Worm (Caenorhabditis elegans) whole organism, young adult: ENCODE results near the gene C55C3.8.

ENCODE experiments used
- B0019.2 ChIP-seq: fragments of 200-800 bp; sonication (Bioruptor generic); conservative IDR thresholded peaks from 2 replicates; pipeline ENCODE4 v1.3.6; 2022; ENCODE audit warnings: missing genetic modification reagents, missing genetic modification characterization, missing compliant biosample characterization
- B0261.1 ChIP-seq: sonication (generic microtip); optimal IDR thresholded peaks from 2 replicates; lab custom pipeline; 2016; ENCODE audit warnings: mild to moderate bottlenecking, missing genetic modification characterization, moderate library complexity, missing compliant biosample characterization
- D2030.7 ChIP-seq: fragments of 200-800 bp; sonication (Bioruptor generic); IDR thresholded peaks from 2 replicates; pipeline ENCODE4 v1.3.6; 2022; ENCODE audit warnings: missing genetic modification reagents, missing genetic modification characterization, missing compliant biosample characterization
- F22D6.2 ChIP-seq: sonication (generic microtip); optimal IDR thresholded peaks from 2 replicates; lab custom pipeline; 2016; ENCODE audit warnings: mild to moderate bottlenecking, missing genetic modification characterization, missing compliant biosample characterization
- F52B5.7 ChIP-seq: sonication (generic microtip); optimal IDR thresholded peaks from 2 replicates; lab custom pipeline; 2016; ENCODE audit warnings: mild to moderate bottlenecking, missing genetic modification characterization, missing compliant biosample characterization
- F57C9.4 ChIP-seq: sonication (generic microtip); optimal IDR thresholded peaks from 2 replicates; lab custom pipeline; 2017; ENCODE audit warnings: mild to moderate bottlenecking, missing genetic modification characterization, missing compliant biosample characterization
- K12H6.12 ChIP-seq: fragments of 200-800 bp; sonication (Bioruptor generic); optimal IDR thresholded peaks from 2 replicates; lab custom pipeline; 2018; ENCODE audit warnings: mild to moderate bottlenecking, missing genetic modification characterization, missing compliant biosample characterization
- T07F8.4 ChIP-seq: sonication (generic microtip); optimal IDR thresholded peaks from 2 replicates; lab custom pipeline; 2016; ENCODE audit warnings: mild to moderate bottlenecking, missing genetic modification characterization, moderate library complexity, missing compliant biosample characterization
- Y67H2A.10 ChIP-seq: fragments of 200-800 bp; sonication (Bioruptor generic); conservative IDR thresholded peaks from 2 replicates; pipeline ENCODE4 v1.3.6; 2022; ENCODE audit warnings: missing genetic modification reagents, missing genetic modification characterization, missing compliant biosample characterization
- ZK185.1 ChIP-seq: sonication (generic microtip); optimal IDR thresholded peaks from 2 replicates; lab custom pipeline; 2016; ENCODE audit warnings: mild to moderate bottlenecking, missing genetic modification characterization, missing compliant biosample characterization; ENCODE audit not compliant: poor library complexity, severe bottlenecking
- akir-1 ChIP-seq: fragments of 200-800 bp; sonication (Bioruptor generic); optimal IDR thresholded peaks from 2 replicates; lab custom pipeline; 2018; ENCODE audit warnings: mild to moderate bottlenecking, missing genetic modification characterization, moderate library complexity, missing compliant biosample characterization
- ama-1 ChIP-seq, 3 experiments: fragments of 150-350 bp in 1 of 3; sonication (generic microtip) in 2 of 3; optimal IDR thresholded peaks; 2 replicates each; lab custom pipeline; 2014 to 2018; ENCODE audit warnings: missing biosample characterization in 2 of 3, missing genetic modification characterization in 2 of 3, missing genetic modification reagents in 2 of 3
- athp-1 ChIP-seq: sonication (generic microtip); optimal IDR thresholded peaks from 2 replicates; lab custom pipeline; 2017; ENCODE audit warnings: mild to moderate bottlenecking, missing genetic modification characterization, missing compliant biosample characterization
- attf-6 ChIP-seq: fragments of 200-800 bp; sonication (Bioruptor generic); IDR thresholded peaks from 2 replicates; pipeline ENCODE4 v1.3.6; 2022; ENCODE audit warnings: missing genetic modification reagents, missing genetic modification characterization, missing compliant biosample characterization
- bed-1 ChIP-seq: fragments of 200-800 bp; sonication (Bioruptor generic); IDR thresholded peaks from 2 replicates; pipeline ENCODE4 v1.3.6; 2022; ENCODE audit warnings: missing genetic modification reagents, missing genetic modification characterization, missing compliant biosample characterization
- bed-2 ChIP-seq: fragments of 200-800 bp; sonication (Bioruptor generic); IDR thresholded peaks from 2 replicates; pipeline ENCODE4 v1.3.6; 2022; ENCODE audit warnings: missing genetic modification reagents, missing genetic modification characterization, missing compliant biosample characterization
- cebp-1 ChIP-seq, 2 experiments: fragments of 200-800 bp in 1 of 2; sonication (Bioruptor generic) in 1 of 2; sonication (generic microtip) in 1 of 2; IDR thresholded peaks in 1 of 2; optimal IDR thresholded peaks in 1 of 2; 2 replicates each; pipeline versions ENCODE4 v1.3.6 to Lab custom; 2017 to 2022; ENCODE audit warnings: missing compliant biosample characterization in 2 of 2, missing genetic modification characterization in 2 of 2, mild to moderate bottlenecking in 1 of 2, missing genetic modification reagents in 1 of 2, moderate library complexity in 1 of 2
- ceh-100 ChIP-seq: fragments of 200-800 bp; sonication (Bioruptor generic); IDR thresholded peaks from 2 replicates; pipeline ENCODE4 v1.3.6; 2022; ENCODE audit warnings: missing genetic modification reagents, missing genetic modification characterization, missing compliant biosample characterization
- ceh-27 ChIP-seq: fragments of 200-800 bp; sonication (Bioruptor generic); optimal IDR thresholded peaks from 2 replicates; lab custom pipeline; 2018; ENCODE audit warnings: mild to moderate bottlenecking, missing genetic modification characterization, moderate library complexity, missing compliant biosample characterization
- dpff-1 ChIP-seq: sonication (generic microtip); optimal IDR thresholded peaks from 2 replicates; lab custom pipeline; 2017; ENCODE audit warnings: mild to moderate bottlenecking, missing genetic modification characterization, missing compliant biosample characterization
- efl-1 ChIP-seq: fragments of 150-350 bp; optimal IDR thresholded peaks from 2 replicates; lab custom pipeline; 2014; ENCODE audit warnings: missing biosample characterization, missing genetic modification reagents, missing genetic modification characterization
- ets-4 ChIP-seq: fragments of 200-800 bp; sonication (Bioruptor generic); optimal IDR thresholded peaks from 2 replicates; lab custom pipeline; 2018; ENCODE audit warnings: mild to moderate bottlenecking, missing genetic modification characterization, missing compliant biosample characterization
- gei-17 ChIP-seq: fragments of 200-800 bp; sonication (Bioruptor generic); optimal IDR thresholded peaks from 2 replicates; lab custom pipeline; 2018; ENCODE audit warnings: mild to moderate bottlenecking, missing genetic modification characterization, missing compliant biosample characterization
- hlh-26 ChIP-seq: fragments of 200-800 bp; sonication (Bioruptor generic); conservative IDR thresholded peaks from 2 replicates; pipeline ENCODE4 v1.3.6; 2022; ENCODE audit warnings: missing genetic modification reagents, missing genetic modification characterization, missing compliant biosample characterization
- hrde-1 ChIP-seq: sonication (generic microtip); optimal IDR thresholded peaks from 2 replicates; lab custom pipeline; 2016; ENCODE audit warnings: missing genetic modification characterization, mild to moderate bottlenecking, missing compliant biosample characterization, moderate library complexity, missing genotype, missing genetic modification reagents, borderline replicate concordance
- lag-1 ChIP-seq: fragments of 200-800 bp; sonication (Bioruptor generic); IDR thresholded peaks from 2 replicates; pipeline ENCODE4 v1.3.6; 2022; ENCODE audit warnings: missing genetic modification reagents, missing genetic modification characterization, missing compliant biosample characterization
- let-526 ChIP-seq: fragments of 200-800 bp; sonication (Bioruptor generic); IDR thresholded peaks from 2 replicates; pipeline ENCODE4 v1.3.6; 2022; ENCODE audit warnings: missing genetic modification reagents, missing genetic modification characterization, missing compliant biosample characterization
- lin-35 ChIP-seq, 3 experiments: fragments of 150-350 bp in 2 of 3; sonication (generic microtip) in 1 of 3; optimal IDR thresholded peaks; 2 replicates each; lab custom pipeline; 2014 to 2018; ENCODE audit warnings: missing biosample characterization in 3 of 3, missing genetic modification characterization in 3 of 3, missing genetic modification reagents in 3 of 3
- lir-1 ChIP-seq: fragments of 200-800 bp; sonication (Bioruptor generic); conservative IDR thresholded peaks from 2 replicates; pipeline ENCODE4 v1.3.6; 2022; ENCODE audit warnings: missing genetic modification reagents, missing genetic modification characterization, missing compliant biosample characterization
- lsl-1 ChIP-seq: fragments of 200-800 bp; sonication (Bioruptor generic); optimal IDR thresholded peaks from 2 replicates; lab custom pipeline; 2018; ENCODE audit warnings: mild to moderate bottlenecking, missing genetic modification characterization, moderate library complexity, missing compliant biosample characterization
- mel-28 ChIP-seq: sonication (generic microtip); optimal IDR thresholded peaks from 2 replicates; lab custom pipeline; 2016; ENCODE audit warnings: borderline replicate concordance, mild to moderate bottlenecking, missing genetic modification characterization, missing compliant biosample characterization
- nfya-1 ChIP-seq: sonication (generic microtip); optimal IDR thresholded peaks from 2 replicates; lab custom pipeline; 2017; ENCODE audit warnings: antibody characterized with exemption, missing compliant biosample characterization, missing genetic modification characterization, borderline replicate concordance; ENCODE audit not compliant: insufficient read depth
- nfya-2 ChIP-seq: fragments of 200-800 bp; sonication (Bioruptor generic); IDR thresholded peaks from 2 replicates; pipeline ENCODE4 v1.3.6; 2022; ENCODE audit warnings: missing genetic modification reagents, missing genetic modification characterization, missing compliant biosample characterization
- nhr-80 ChIP-seq: sonication (generic microtip); optimal IDR thresholded peaks from 2 replicates; lab custom pipeline; 2016; ENCODE audit warnings: missing genetic modification characterization, missing compliant biosample characterization
- nhr-90 ChIP-seq: sonication (generic microtip); optimal IDR thresholded peaks from 2 replicates; lab custom pipeline; 2016; ENCODE audit warnings: missing genotype, mild to moderate bottlenecking, missing genetic modification characterization, missing compliant biosample characterization
- sdz-38 ChIP-seq: sonication (generic microtip); optimal IDR thresholded peaks from 2 replicates; lab custom pipeline; 2016; ENCODE audit warnings: missing genotype, missing genetic modification characterization, missing compliant biosample characterization
- snpc-1.3 ChIP-seq: sonication (generic microtip); optimal IDR thresholded peaks from 2 replicates; lab custom pipeline; 2017; ENCODE audit warnings: missing genetic modification characterization, mild to moderate bottlenecking, missing compliant biosample characterization, antibody characterized with exemption, moderate library complexity, missing genotype, missing genetic modification reagents; ENCODE audit not compliant: insufficient read depth
- snpc-4 ChIP-seq, 5 experiments: fragments of 150-350 bp in 1 of 5; sonication (generic microtip) in 4 of 5; optimal IDR thresholded peaks; 2 replicates each; lab custom pipeline; 2014 to 2018; ENCODE audit warnings: missing genetic modification characterization in 5 of 5, missing biosample characterization in 3 of 5, antibody characterized with exemption in 2 of 5, mild to moderate bottlenecking in 2 of 5, missing compliant biosample characterization in 2 of 5, missing genotype in 2 of 5, moderate library complexity in 2 of 5, missing genetic modification reagents in 1 of 5
- somi-1 ChIP-seq: fragments of 200-800 bp; sonication (Bioruptor generic); optimal IDR thresholded peaks from 2 replicates; lab custom pipeline; 2018; ENCODE audit warnings: mild to moderate bottlenecking, missing genetic modification characterization, missing compliant biosample characterization
- tbp1 ChIP-seq: fragments of 200-800 bp; sonication (Bioruptor generic); optimal IDR thresholded peaks from 2 replicates; lab custom pipeline; 2018; ENCODE audit warnings: mild to moderate bottlenecking, missing genetic modification characterization, missing compliant biosample characterization
- unc-62 ChIP-seq: fragments of 150-350 bp; optimal IDR thresholded peaks from 2 replicates; lab custom pipeline; 2014; ENCODE audit warnings: missing biosample characterization, missing genetic modification reagents, missing genetic modification characterization
- zfh-2 ChIP-seq: fragments of 200-800 bp; sonication (Bioruptor generic); conservative IDR thresholded peaks from 2 replicates; pipeline ENCODE4 v1.3.6; 2022; ENCODE audit warnings: missing genetic modification reagents, missing genetic modification characterization, missing compliant biosample characterization
- zim-3 ChIP-seq: sonication (generic microtip); optimal IDR thresholded peaks from 2 replicates; lab custom pipeline; 2017; ENCODE audit warnings: mild to moderate bottlenecking, missing genetic modification characterization, moderate library complexity, missing compliant biosample characterization
- ztf-22 ChIP-seq: fragments of 200-800 bp; sonication (Bioruptor generic); optimal IDR thresholded peaks from 2 replicates; lab custom pipeline; 2018; ENCODE audit warnings: mild to moderate bottlenecking, missing genetic modification characterization, moderate library complexity, missing compliant biosample characterization
- ztf-26 ChIP-seq: sonication (generic microtip); optimal IDR thresholded peaks from 2 replicates; lab custom pipeline; 2017; ENCODE audit warnings: missing genetic modification characterization, missing compliant biosample characterization
- ztf-28 ChIP-seq: fragments of 200-800 bp; sonication (Bioruptor generic); IDR thresholded peaks from 2 replicates; pipeline ENCODE4 v1.3.6; 2022; ENCODE audit warnings: missing genetic modification reagents, missing genetic modification characterization, missing compliant biosample characterization

Gene C55C3.8

DNA sequence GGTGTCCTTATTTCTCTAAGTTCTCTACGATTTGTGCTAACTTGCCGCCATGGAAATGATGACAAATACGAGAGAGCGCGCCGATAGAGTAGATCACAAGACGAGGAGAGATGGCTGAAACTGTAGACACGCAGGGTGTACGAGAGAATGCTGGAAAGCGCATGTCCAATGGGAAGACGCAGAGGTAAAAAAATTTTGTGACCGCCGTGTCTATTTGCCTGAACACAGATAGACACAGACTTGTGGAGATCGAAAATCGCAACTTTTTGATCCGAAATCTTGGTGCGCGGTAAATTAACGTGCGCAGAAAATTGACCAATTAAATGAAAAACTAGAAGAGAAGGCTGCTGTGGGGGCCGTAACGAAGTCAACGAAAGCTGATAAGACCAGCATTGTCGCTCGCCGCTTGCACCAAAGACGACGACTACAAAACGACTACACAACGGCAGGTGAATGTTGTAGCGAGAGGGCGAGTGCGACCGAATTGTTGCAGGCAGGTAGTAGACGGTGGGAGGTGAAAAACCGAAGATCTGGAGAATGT is 33.6 kb upstream of the C55C3.8 start:
- peak in 1 of 3 experiments; percentile 34 for TF ChIP-seq lin-35 (GFP tag; optimal IDR thresholded peaks at IDR 0.05; lab: Kevin White, UChicago)
- TF ChIP-seq ztf-22 = no peak
- TF ChIP-seq athp-1 (tag; lab: Kevin White, UChicago) = no peak
- TF ChIP-seq F22D6.2 (tag; lab: Kevin White, UChicago) = no peak
- peak; percentile 78 for TF ChIP-seq efl-1
- TF ChIP-seq B0019.2 (GFP tag; lab: Robert Waterston, UW) = no peak
- TF ChIP-seq tbp1 (GFP tag; lab: Kevin White, UChicago) = peak; percentile 28
- no peak for TF ChIP-seq ets-4 (GFP tag; lab: Kevin White, UChicago)
- TF ChIP-seq nhr-80 (tag; lab: Kevin White, UChicago) = no peak
- peak; percentile 9 for TF ChIP-seq ceh-27 (GFP tag; lab: Kevin White, UChicago)
- TF ChIP-seq snpc-4 (GFP tag; optimal IDR thresholded peaks at IDR 0.05; lab: Kevin White, UChicago) = no peak
- peak; percentile 25 to 68 (median 48) for TF ChIP-seq snpc-4 (tag; optimal IDR thresholded peaks at IDR 0.05; lab: Kevin White, UChicago)
- no peak for TF ChIP-seq ama-1 (optimal IDR thresholded peaks at IDR 0.05; lab: Kevin White, UChicago)
- no peak for TF ChIP-seq ama-1 (GFP tag; optimal IDR thresholded peaks at IDR 0.05; lab: Kevin White, UChicago)
- no peak for TF ChIP-seq mel-28 (tag; lab: Kevin White, UChicago)
- TF ChIP-seq bed-1 (GFP tag; lab: Robert Waterston, UW) = no peak
- TF ChIP-seq K12H6.12 (tag; lab: Kevin White, UChicago) = peak; percentile 72
- TF ChIP-seq akir-1 = no peak
- no peak for TF ChIP-seq unc-62 (GFP tag; lab: Kevin White, UChicago)
- TF ChIP-seq hlh-26 = no peak
- no peak for TF ChIP-seq B0261.1 (tag; lab: Kevin White, UChicago)
- peak; percentile 57 for TF ChIP-seq ztf-26 (tag; lab: Kevin White, UChicago)
- TF ChIP-seq gei-17 (GFP tag; lab: Kevin White, UChicago) = no peak
- no peak for TF ChIP-seq hrde-1 (tag; lab: Kevin White, UChicago)
- no peak for TF ChIP-seq F57C9.4 (tag; lab: Kevin White, UChicago)
- 0 out of 2 replicates have a peak, but pooled peaks have one; percentile 48 for TF ChIP-seq cebp-1 (GFP tag; IDR thresholded peaks at IDR 0.05; lab: Robert Waterston, UW)
- TF ChIP-seq cebp-1 (tag; optimal IDR thresholded peaks at IDR 0.05; lab: Kevin White, UChicago) = peak; percentile 72
- TF ChIP-seq snpc-1.3 (tag; lab: Kevin White, UChicago) = no peak
- peak; percentile 57 for TF ChIP-seq ZK185.1 (tag; lab: Kevin White, UChicago)
- TF ChIP-seq ceh-100 = no peak
- TF ChIP-seq D2030.7 (GFP tag; lab: Robert Waterston, UW) = no peak
- TF ChIP-seq nfya-1 (tag; lab: Kevin White, UChicago) = no peak
- TF ChIP-seq dpff-1 (tag; lab: Kevin White, UChicago) = no peak
- no peak for TF ChIP-seq lag-1
- no peak for TF ChIP-seq Y67H2A.10 (GFP tag; lab: Robert Waterston, UW)
- TF ChIP-seq F52B5.7 (tag; lab: Kevin White, UChicago) = no peak
- TF ChIP-seq lsl-1 (GFP tag; lab: Kevin White, UChicago) = peak; percentile 39
- TF ChIP-seq sdz-38 (tag; lab: Kevin White, UChicago) = no peak
- no peak for TF ChIP-seq lir-1 (GFP tag; lab: Robert Waterston, UW)
- peak; percentile 80; the same call in 1 of the 2 replicates for TF ChIP-seq zfh-2
- no peak for TF ChIP-seq T07F8.4 (tag; lab: Kevin White, UChicago)
- TF ChIP-seq let-526 (GFP tag; lab: Robert Waterston, UW) = no peak
- TF ChIP-seq zim-3 (tag; lab: Kevin White, UChicago) = no peak
- TF ChIP-seq somi-1 (GFP tag; lab: Kevin White, UChicago) = peak; percentile 56
- no peak for TF ChIP-seq bed-2 (GFP tag; lab: Robert Waterston, UW)
- TF ChIP-seq attf-6 (GFP tag; lab: Robert Waterston, UW) = no peak
- peak; percentile 41 for TF ChIP-seq nhr-90
- 0 out of 2 replicates have a peak, but pooled peaks have one; percentile 28 for TF ChIP-seq ztf-28 (GFP tag; lab: Robert Waterston, UW)
- TF ChIP-seq nfya-2 (GFP tag; lab: Robert Waterston, UW) = no peak
